Fruit fly (Drosophila melanogaster): ENCODE measurements around the gene CG32591.

CG32591 gene

DNA sequence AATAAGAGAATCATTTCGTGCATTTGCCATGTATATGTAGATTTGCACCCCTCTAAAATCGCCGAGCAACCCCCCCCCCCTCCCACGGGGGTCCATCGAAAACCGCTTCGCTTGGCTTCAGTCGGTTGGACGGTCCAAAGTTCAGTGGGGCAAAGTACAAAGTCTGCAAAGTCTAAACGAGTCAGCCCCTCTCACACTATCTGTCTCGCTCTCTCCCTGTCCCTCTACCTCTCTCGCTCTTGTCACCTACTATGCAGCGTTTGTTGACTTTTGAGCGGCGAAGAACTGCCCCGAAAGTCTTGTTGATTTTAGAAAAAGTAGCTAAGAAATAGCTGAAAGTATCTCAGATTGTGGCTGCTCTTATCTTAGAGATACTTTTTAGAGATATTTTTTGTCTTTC is 18.7 kb upstream of the CG32591 start (continued):
- TF ChIP-seq zfh1 (GFP tag; IDR thresholded peaks at IDR 0.05), result 0 out of 3 replicates have a peak, but pooled peaks have one; percentile 22
- TF ChIP-seq kni (GFP tag; optimal IDR thresholded peaks at IDR 0.05), result peak; percentile 68
- TF ChIP-seq fd64A (GFP tag; optimal IDR thresholded peaks at IDR 0.05), result peak; percentile 24
- TF ChIP-seq CG2199 (GFP tag; IDR thresholded peaks at IDR 0.05), result peak; percentile 43; the same call in 1 of the 3 replicates
- TF ChIP-seq CG12299 (tag; optimal IDR thresholded peaks at IDR 0.05), result peak; percentile 23
- no peak for TF ChIP-seq lola (GFP tag; optimal IDR thresholded peaks at IDR 0.05)
- peak; percentile 47 for TF ChIP-seq vvl (GFP tag; IDR thresholded peaks at IDR 0.05)
- TF ChIP-seq row (GFP tag; IDR thresholded peaks at IDR 0.05), result peak; percentile 56; the same call in 2 of the 3 replicates
- TF ChIP-seq ken (GFP tag; IDR thresholded peaks at IDR 0.05), result 0 out of 3 replicates have a peak, but pooled peaks have one; percentile 44
- TF ChIP-seq CG6813 (GFP tag; optimal IDR thresholded peaks at IDR 0.05), result peak; percentile 66
- TF ChIP-seq CG17328 (GFP tag; IDR thresholded peaks at IDR 0.05), result peak; percentile 18; the same call in 1 of the 2 replicates
- TF ChIP-seq gcm2 (GFP tag; optimal IDR thresholded peaks at IDR 0.05), result no peak
- peak; percentile 53 for TF ChIP-seq Atf6 (GFP tag; IDR thresholded peaks at IDR 0.05)
- TF ChIP-seq Rfx (GFP tag; IDR thresholded peaks at IDR 0.05), result peak; percentile 60
- TF ChIP-seq toy (GFP tag; IDR thresholded peaks at IDR 0.05), result peak; percentile 41; the same call in 1 of the 2 replicates
- peak; percentile 31 for TF ChIP-seq cwo (GFP tag; optimal IDR thresholded peaks at IDR 0.05)
- peak; percentile 53; the same call in 2 of the 3 replicates for TF ChIP-seq ci (GFP tag; IDR thresholded peaks at IDR 0.05)
- TF ChIP-seq CG7928 (GFP tag; optimal IDR thresholded peaks at IDR 0.05), result peak; percentile 4
- 0 out of 2 replicates have a peak, but pooled peaks have one; percentile 23 for TF ChIP-seq CG6689 (GFP tag; IDR thresholded peaks at IDR 0.05)
- peak; percentile 4 for TF ChIP-seq kay (GFP tag; optimal IDR thresholded peaks at IDR 0.05)
- peak; percentile 69 for TF ChIP-seq HLHmδ (GFP tag; optimal IDR thresholded peaks at IDR 0.05)
- TF ChIP-seq CG2678 (tag; optimal IDR thresholded peaks at IDR 0.05), result peak; percentile 57
- peak; percentile 18 for TF ChIP-seq gem (tag; optimal IDR thresholded peaks at IDR 0.05)
- no peak for TF ChIP-seq CG12942 (GFP tag; optimal IDR thresholded peaks at IDR 0.05)
- peak; percentile 2 for TF ChIP-seq lilli (GFP tag; optimal IDR thresholded peaks at IDR 0.05)
- TF ChIP-seq Sox100B (GFP tag; optimal IDR thresholded peaks at IDR 0.05), result peak; percentile 63
- peak; percentile 5 for TF ChIP-seq CG12104 (GFP tag; optimal IDR thresholded peaks at IDR 0.05)
- peak; percentile 86 for TF ChIP-seq CG32532 (GFP tag; IDR thresholded peaks at IDR 0.05)
- TF ChIP-seq CG13894 (tag; optimal IDR thresholded peaks at IDR 0.05), result peak; percentile 16
- TF ChIP-seq grau (tag; optimal IDR thresholded peaks at IDR 0.05), result peak; percentile 18
- TF ChIP-seq lab (GFP tag; optimal IDR thresholded peaks at IDR 0.05), result peak; percentile 79
- TF ChIP-seq wek (GFP tag; optimal IDR thresholded peaks at IDR 0.05), result peak; percentile 46
- 0 out of 2 replicates have a peak, but pooled peaks have one; percentile 13 for TF ChIP-seq Rx (GFP tag; IDR thresholded peaks at IDR 0.05)
- peak; percentile 62 for TF ChIP-seq dmrt99B (tag; optimal IDR thresholded peaks at IDR 0.05)
- peak; percentile 3 for TF ChIP-seq CG18619 (GFP tag; optimal IDR thresholded peaks at IDR 0.05)
- peak; percentile 45 for TF ChIP-seq ATbp (GFP tag; optimal IDR thresholded peaks at IDR 0.05)
- no peak for TF ChIP-seq fd3F (GFP tag; optimal IDR thresholded peaks at IDR 0.05)
- no peak for TF ChIP-seq Six4 (GFP tag; optimal IDR thresholded peaks at IDR 0.05)
- peak; percentile 37 for TF ChIP-seq D19B (GFP tag; optimal IDR thresholded peaks at IDR 0.05)
- TF ChIP-seq CG4707 (GFP tag; optimal IDR thresholded peaks at IDR 0.05), result peak; percentile 27
- TF ChIP-seq CG11247 (GFP tag; IDR thresholded peaks at IDR 0.05), result peak; percentile 49
- no peak for TF ChIP-seq Hr51 (GFP tag; optimal IDR thresholded peaks at IDR 0.05)
